Worm (Caenorhabditis elegans): ENCODE measurements around the gene Y62E10A.20.

Y62E10A.20 gene

ce11 chrIV:13356005-13356404 lies 29.9 kb downstream of the Y62E10A.20 start:
- TF ChIP-seq attf-6 (GFP tag; IDR thresholded peaks at IDR 0.05) = peak; percentile 74
- TF ChIP-seq zim-3 (tag; optimal IDR thresholded peaks at IDR 0.05) = no peak
- 0 out of 2 replicates have a peak, but pooled peaks have one; percentile 13 for TF ChIP-seq hmg-1.2 (GFP tag; IDR thresholded peaks at IDR 0.05)
- TF ChIP-seq tbx-9 (tag; optimal IDR thresholded peaks at IDR 0.05; ENCODE audit: borderline replicate concordance) = no peak
- 0 out of 2 replicates have a peak, but pooled peaks have one; percentile 30 for TF ChIP-seq ceh-58 (GFP tag; IDR thresholded peaks at IDR 0.05)
- TF ChIP-seq nhr-80 (tag; optimal IDR thresholded peaks at IDR 0.05) = no peak
- no peak for TF ChIP-seq F23B12.7 (tag; optimal IDR thresholded peaks at IDR 0.05; ENCODE audit: insufficient read depth)
- TF ChIP-seq C17E4.6 (GFP tag; IDR thresholded peaks at IDR 0.05) = no peak
- no peak for TF ChIP-seq ama-1 (optimal IDR thresholded peaks at IDR 0.05)
- TF ChIP-seq ama-1 (GFP tag; optimal IDR thresholded peaks at IDR 0.05) = peak in 1 of 2 experiments; percentile 21
- TF ChIP-seq F55B11.4 (tag; optimal IDR thresholded peaks at IDR 0.05; ENCODE audit: borderline replicate concordance, insufficient read depth) = no peak
- TF ChIP-seq F37B4.10 (GFP tag; IDR thresholded peaks at IDR 0.05) = no peak
- TF ChIP-seq madf-3 (GFP tag; IDR thresholded peaks at IDR 0.05) = 0 out of 2 replicates have a peak, but pooled peaks have one; percentile 57
- no peak for TF ChIP-seq lin-40 (tag; optimal IDR thresholded peaks at IDR 0.05)
- peak; percentile 24; the same call in 1 of the 2 replicates for TF ChIP-seq rcor-1 (GFP tag; IDR thresholded peaks at IDR 0.05)
- no peak for TF ChIP-seq tbp1 (GFP tag; optimal IDR thresholded peaks at IDR 0.05)
- no peak for TF ChIP-seq ets-4 (GFP tag; optimal IDR thresholded peaks at IDR 0.05)
- no peak for TF ChIP-seq rpc-1 (optimal IDR thresholded peaks at IDR 0.05)
- TF ChIP-seq rpc-1 (tag; optimal IDR thresholded peaks at IDR 0.05) = no peak
- TF ChIP-seq hrde-1 (tag; optimal IDR thresholded peaks at IDR 0.05; ENCODE audit: borderline replicate concordance) = peak; percentile 20
- 0 out of 2 replicates have a peak, but pooled peaks have one; percentile 45 for TF ChIP-seq pbrm-1 (GFP tag; IDR thresholded peaks at IDR 0.05)
- peak; percentile 57; the same call in 1 of the 2 replicates for TF ChIP-seq B0336.3 (GFP tag; IDR thresholded peaks at IDR 0.05)
- no peak for TF ChIP-seq mcd-1 (GFP tag; IDR thresholded peaks at IDR 0.05)
- TF ChIP-seq snpc-3.4 (tag; optimal IDR thresholded peaks at IDR 0.05) = no peak
- TF ChIP-seq egl-44 (GFP tag; IDR thresholded peaks at IDR 0.05) = no peak
- TF ChIP-seq dpff-1 (tag; optimal IDR thresholded peaks at IDR 0.05) = no peak
- no peak for TF ChIP-seq ceh-40 (GFP tag; IDR thresholded peaks at IDR 0.05)
- peak; percentile 15 for TF ChIP-seq F52B5.7 (tag; optimal IDR thresholded peaks at IDR 0.05)
- no peak for TF ChIP-seq C06A6.2 (GFP tag; conservative IDR thresholded peaks at IDR 0.05)
- TF ChIP-seq cebp-1 (GFP tag; IDR thresholded peaks at IDR 0.05) = no peak
- no peak for TF ChIP-seq cebp-1 (tag; optimal IDR thresholded peaks at IDR 0.05)
- TF ChIP-seq him-1 (tag; optimal IDR thresholded peaks at IDR 0.05) = peak; percentile 58
- TF ChIP-seq cebp-2 (GFP tag; IDR thresholded peaks at IDR 0.05) = peak; percentile 58; the same call in 1 of the 2 replicates
- TF ChIP-seq ztf-18 (tag; optimal IDR thresholded peaks at IDR 0.05) = no peak
- TF ChIP-seq lsl-1 (GFP tag; optimal IDR thresholded peaks at IDR 0.05) = peak; percentile 4
- no peak for TF ChIP-seq snpc-4 (GFP tag; optimal IDR thresholded peaks at IDR 0.05)
- TF ChIP-seq snpc-4 (tag; optimal IDR thresholded peaks at IDR 0.05) = peak in 1 of 4 experiments; percentile 44
- TF ChIP-seq hsf-1 (GFP tag; IDR thresholded peaks at IDR 0.05) = peak; percentile 63
- TF ChIP-seq hmg-20 (GFP tag; IDR thresholded peaks at IDR 0.05) = no peak
- 0 out of 2 replicates have a peak, but pooled peaks have one; percentile 8 for TF ChIP-seq F33H1.4 (GFP tag; IDR thresholded peaks at IDR 0.05)
- TF ChIP-seq F22D6.2 (tag; optimal IDR thresholded peaks at IDR 0.05) = no peak

ce11 chrIV:13354044-13354443 lies 31.8 kb downstream of the Y62E10A.20 start:
- no peak for TF ChIP-seq hlh-12 (tag; optimal IDR thresholded peaks at IDR 0.05)
- no peak for TF ChIP-seq F37B4.10 (GFP tag; IDR thresholded peaks at IDR 0.05)
- no peak for TF ChIP-seq rcor-1 (GFP tag; IDR thresholded peaks at IDR 0.05)
- no peak for TF ChIP-seq sea-2 (GFP tag; IDR thresholded peaks at IDR 0.05)
- no peak for TF ChIP-seq him-1 (tag; optimal IDR thresholded peaks at IDR 0.05)
- TF ChIP-seq ceh-100 (GFP tag; IDR thresholded peaks at IDR 0.05) = no peak
- TF ChIP-seq akir-1 (GFP tag; optimal IDR thresholded peaks at IDR 0.05) = no peak
- no peak for TF ChIP-seq Y67H2A.10 (GFP tag; conservative IDR thresholded peaks at IDR 0.05)
- no peak for TF ChIP-seq let-607 (tag; optimal IDR thresholded peaks at IDR 0.05)

Measured in whole organism, young adult.